Worm (Caenorhabditis elegans) whole organism, mixed stage, embryonic: ENCODE measurements around the gene T06C12.12.
"Not testable (repeated sequence)": the region's sequence is repeated elsewhere in the genome, so short reads cannot be mapped to it uniquely, and the experiment has no call there.

ENCODE experiments used
- M03D4.4 ChIP-seq: sonication (generic microtip); optimal IDR thresholded peaks from 2 replicates; lab custom pipeline; 2017; ENCODE audit warnings: mild to moderate bottlenecking, missing genetic modification characterization, missing compliant biosample characterization
- bed-3 ChIP-seq: fragments of 200-800 bp; sonication (Bioruptor generic); optimal IDR thresholded peaks from 3 replicates; lab custom pipeline; 2018; ENCODE audit warnings: mild to moderate bottlenecking, missing genetic modification characterization, moderate library complexity, missing compliant biosample characterization
- ceh-39 ChIP-seq: fragments of 150-350 bp; optimal IDR thresholded peaks from 2 replicates; lab custom pipeline; 2014; ENCODE audit warnings: missing biosample characterization, missing genetic modification characterization
- ceh-43 ChIP-seq: fragments of 200-800 bp; sonication (Bioruptor generic); optimal IDR thresholded peaks from 2 replicates; lab custom pipeline; 2018; ENCODE audit warnings: mild to moderate bottlenecking, missing genetic modification characterization, moderate library complexity, missing compliant biosample characterization
- ceh-83 ChIP-seq: fragments of 200-800 bp; sonication (Bioruptor generic); optimal IDR thresholded peaks from 2 replicates; lab custom pipeline; 2018; ENCODE audit warnings: mild to moderate bottlenecking, missing genetic modification characterization, missing compliant biosample characterization
- ces-1 ChIP-seq: fragments of 150-350 bp; optimal IDR thresholded peaks from 2 replicates; lab custom pipeline; 2014; ENCODE audit warnings: missing biosample characterization, missing genetic modification reagents, missing genetic modification characterization
- cnd-1 ChIP-seq: fragments of 200-800 bp; sonication (Bioruptor generic); optimal IDR thresholded peaks from 2 replicates; lab custom pipeline; 2018; ENCODE audit warnings: mild to moderate bottlenecking, missing genetic modification characterization, missing compliant biosample characterization
- drap-1 ChIP-seq: fragments of 200-800 bp; sonication (Bioruptor generic); optimal IDR thresholded peaks from 3 replicates; lab custom pipeline; 2018; ENCODE audit warnings: mild to moderate bottlenecking, missing genetic modification characterization, missing compliant biosample characterization
- elt-1 ChIP-seq: sonication (generic microtip); optimal IDR thresholded peaks from 2 replicates; lab custom pipeline; 2017; ENCODE audit warnings: missing genetic modification characterization, mild to moderate bottlenecking, missing compliant biosample characterization, antibody characterized with exemption, moderate library complexity, borderline replicate concordance; ENCODE audit not compliant: insufficient read depth
- elt-3 ChIP-seq: fragments of 150-350 bp; optimal IDR thresholded peaks from 2 replicates; lab custom pipeline; 2014; ENCODE audit warnings: missing biosample characterization, missing genetic modification characterization
- flh-1 ChIP-seq: fragments of 200-800 bp; sonication (Bioruptor generic); optimal IDR thresholded peaks from 2 replicates; lab custom pipeline; 2018; ENCODE audit warnings: mild to moderate bottlenecking, missing genetic modification characterization, moderate library complexity, missing compliant biosample characterization
- ham-2 ChIP-seq: fragments of 200-800 bp; sonication (Bioruptor generic); optimal IDR thresholded peaks from 2 replicates; lab custom pipeline; 2018; ENCODE audit warnings: mild to moderate bottlenecking, missing genetic modification characterization, missing compliant biosample characterization
- hlh-1 ChIP-seq: fragments of 150-350 bp; optimal IDR thresholded peaks from 2 replicates; lab custom pipeline; 2014; ENCODE audit warnings: missing biosample characterization, missing genetic modification reagents, missing genetic modification characterization
- lin-13 ChIP-seq: fragments of 150-350 bp; optimal IDR thresholded peaks from 2 replicates; lab custom pipeline; 2014; ENCODE audit warnings: missing biosample characterization, missing genetic modification characterization
- lin-32 ChIP-seq: fragments of 200-800 bp; sonication (Bioruptor generic); optimal IDR thresholded peaks from 2 replicates; lab custom pipeline; 2018; ENCODE audit warnings: mild to moderate bottlenecking, missing genetic modification characterization, missing compliant biosample characterization
- lsy-2 ChIP-seq: fragments of 150-350 bp; optimal IDR thresholded peaks from 2 replicates; lab custom pipeline; 2014; ENCODE audit warnings: missing biosample characterization, missing genetic modification characterization
- mab-5 ChIP-seq: fragments of 150-350 bp; optimal IDR thresholded peaks from 2 replicates; lab custom pipeline; 2014; ENCODE audit warnings: missing biosample characterization, missing genetic modification characterization
- mep-1 ChIP-seq: fragments of 150-350 bp; optimal IDR thresholded peaks from 2 replicates; lab custom pipeline; 2017; ENCODE audit warnings: missing biosample characterization, missing genetic modification reagents, missing genetic modification characterization, inconsistent platforms
- mls-2 ChIP-seq: sonication (generic microtip); optimal IDR thresholded peaks from 2 replicates; lab custom pipeline; 2016; ENCODE audit warnings: mild to moderate bottlenecking, missing genetic modification characterization, moderate library complexity, missing compliant biosample characterization
- nhr-12 ChIP-seq: fragments of 150-350 bp; optimal IDR thresholded peaks from 2 replicates; lab custom pipeline; 2014; ENCODE audit warnings: missing biosample characterization, missing genetic modification characterization
- nhr-28 ChIP-seq: fragments of 150-350 bp; optimal IDR thresholded peaks from 2 replicates; lab custom pipeline; 2014; ENCODE audit warnings: missing biosample characterization, missing genetic modification characterization
- nhr-76 ChIP-seq: sonication (generic microtip); optimal IDR thresholded peaks from 2 replicates; lab custom pipeline; 2017; ENCODE audit warnings: missing biosample characterization, missing genetic modification characterization
- pha-4 ChIP-seq: fragments of 150-350 bp; optimal IDR thresholded peaks from 2 replicates; lab custom pipeline; 2018; ENCODE audit warnings: missing biosample characterization, missing genetic modification reagents, missing genetic modification characterization
- sem-2 ChIP-seq: fragments of 200-800 bp; sonication (Bioruptor generic); optimal IDR thresholded peaks from 2 replicates; lab custom pipeline; 2018; ENCODE audit warnings: mild to moderate bottlenecking, missing genetic modification characterization, missing compliant biosample characterization
- snpc-4 ChIP-seq: fragments of 150-350 bp; optimal IDR thresholded peaks from 2 replicates; lab custom pipeline; 2014; ENCODE audit warnings: missing biosample characterization, missing genetic modification characterization
- tbx-8 ChIP-seq: fragments of 200-800 bp; sonication (Bioruptor generic); optimal IDR thresholded peaks from 2 replicates; lab custom pipeline; 2018; ENCODE audit warnings: mild to moderate bottlenecking, missing genetic modification characterization, moderate library complexity, missing compliant biosample characterization
- unc-39 ChIP-seq: fragments of 150-350 bp; optimal IDR thresholded peaks from 2 replicates; lab custom pipeline; 2014; ENCODE audit warnings: missing biosample characterization, missing genetic modification characterization
- unc-62 ChIP-seq: fragments of 150-350 bp; optimal IDR thresholded peaks from 2 replicates; lab custom pipeline; 2014; ENCODE audit warnings: missing biosample characterization, missing genetic modification reagents, missing genetic modification characterization
- ztf-11 ChIP-seq: fragments of 150-350 bp; optimal IDR thresholded peaks from 2 replicates; lab custom pipeline; 2014; ENCODE audit warnings: missing biosample characterization, missing genetic modification characterization

T06C12.12 gene

DNA sequence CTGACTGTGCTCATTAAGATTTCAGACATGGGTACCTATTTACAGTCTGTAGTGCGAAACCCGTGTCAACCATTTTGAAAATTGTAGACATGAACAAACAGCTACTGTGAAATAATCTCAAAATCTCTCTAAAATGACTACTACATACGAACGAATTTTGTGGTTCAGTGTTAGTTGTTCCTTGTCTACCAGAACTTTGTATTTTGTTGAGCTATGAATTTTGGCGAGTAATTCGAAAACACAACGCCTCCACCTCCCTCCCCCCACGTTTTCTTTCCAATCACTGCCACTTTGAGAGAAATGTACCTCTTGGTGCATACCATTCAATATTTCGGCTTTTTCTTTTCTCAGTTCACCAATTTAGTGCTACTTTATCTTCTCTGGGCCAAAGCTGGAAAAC is 835 bp downstream of the T06C12.12 start, which contains the start of gene T06C12.11:
T06C12.11 (plus strand) TSS at position 301 of the 400 bp plus-strand sequence.
- no peak for TF ChIP-seq flh-1 (GFP tag; lab: Kevin White, UChicago)
- TF ChIP-seq lsy-2 (tag; lab: Kevin White, UChicago), result no peak
- no peak for TF ChIP-seq elt-1 (tag; lab: Kevin White, UChicago)
- no peak for TF ChIP-seq ceh-39 (tag; lab: Kevin White, UChicago)
- TF ChIP-seq, all 35 proteins: peak for 0

ce11 chrV:15896671-15897070 is 4.8 kb downstream of the T06C12.12 start, which contains the start of gene nhr-213:
Gene nhr-213 (minus strand): TSS chrV:15896771.
- no peak for TF ChIP-seq nhr-28

DNA sequence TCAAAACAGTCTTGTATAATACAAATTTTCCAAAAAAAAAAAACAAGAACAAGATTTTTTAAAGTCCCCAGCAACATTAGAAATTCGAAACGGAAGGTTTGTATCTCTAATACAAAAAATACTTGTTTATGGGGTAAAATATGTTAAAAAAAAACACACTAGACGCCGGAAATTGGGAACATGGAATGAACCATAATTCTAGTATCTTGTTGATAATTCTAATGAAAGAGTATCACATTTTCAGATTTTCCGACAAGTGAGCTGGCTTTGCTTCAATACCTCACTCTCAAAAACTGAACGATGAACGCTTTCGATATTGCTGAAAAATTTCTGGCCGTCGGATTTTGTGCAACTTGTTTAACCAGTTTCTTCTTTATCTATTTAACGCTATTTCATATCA is 5.8 kb downstream of the T06C12.12 start, which contains the start of gene str-60:
str-60 (plus strand) TSS at position 301 of the 400 bp plus-strand sequence.
- no peak for TF ChIP-seq pha-4 (tag; lab: Kevin White, UChicago)
- TF ChIP-seq ces-1 (GFP tag; lab: Kevin White, UChicago), result no peak
- no peak for TF ChIP-seq snpc-4 (tag; lab: Kevin White, UChicago)
- no peak for TF ChIP-seq elt-1 (tag; lab: Kevin White, UChicago)
- no peak for TF ChIP-seq flh-1 (GFP tag; lab: Kevin White, UChicago)
- no peak for TF ChIP-seq bed-3 (GFP tag; lab: Kevin White, UChicago)
- no peak for TF ChIP-seq sem-2 (GFP tag; lab: Kevin White, UChicago)
- no peak for TF ChIP-seq mep-1 (tag; lab: Kevin White, UChicago)

ce11 chrV:15899696-15900095 is 7.8 kb downstream of the T06C12.12 start, which contains the start of gene T06C12.14:
Gene T06C12.14 (plus strand): TSS chrV:15899996.
- TF ChIP-seq cnd-1 (tag; lab: Kevin White, UChicago), result no peak
- no peak for TF ChIP-seq elt-3 (tag; lab: Kevin White, UChicago)
- TF ChIP-seq mab-5 (tag; lab: Kevin White, UChicago), result no peak
- no peak for TF ChIP-seq tbx-8 (GFP tag; lab: Kevin White, UChicago)

ce11 chrV:15900564-15900963 is 8.7 kb downstream of the T06C12.12 start:
- TF ChIP-seq flh-1 (GFP tag; lab: Kevin White, UChicago), result no peak
- TF ChIP-seq hlh-1, result no peak
- TF ChIP-seq mab-5 (tag; lab: Kevin White, UChicago), result no peak

ce11 chrV:15905530-15905929 is 13.7 kb downstream of the T06C12.12 start, which contains the start of the genes F35E8.1 and F35E8.2:
Gene F35E8.1 (minus strand): TSS chrV:15905630.
Gene F35E8.2 (plus strand): TSS chrV:15905661.
- TF ChIP-seq bed-3 (GFP tag; lab: Kevin White, UChicago); drap-1 (GFP tag; lab: Kevin White, UChicago); mab-5 (tag; lab: Kevin White, UChicago): not testable (repeated sequence)

DNA sequence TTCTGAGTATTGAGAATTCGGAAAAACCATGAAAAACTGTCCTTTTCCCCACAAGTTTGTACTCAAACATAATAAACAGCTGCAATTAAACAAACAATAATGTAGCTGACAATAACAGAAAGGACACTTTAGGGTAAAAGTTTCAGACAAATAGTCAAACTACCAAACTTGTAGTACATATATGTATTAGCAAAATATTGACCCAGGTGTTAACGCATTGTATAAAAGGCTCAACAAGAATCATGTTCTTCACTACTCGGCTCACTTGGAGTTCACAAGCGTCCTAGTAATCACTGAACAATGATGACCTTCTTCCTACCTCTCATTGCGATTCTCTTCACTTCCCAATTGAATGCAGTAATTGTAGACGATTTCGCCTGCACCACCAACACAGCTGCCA is 20.0 kb downstream of the T06C12.12 start, which contains the start of gene F35E8.6:
F35E8.6 (plus strand) TSS at position 301 of the 400 bp plus-strand sequence.
- TF ChIP-seq ceh-83 (no peak), drap-1 (GFP tag; lab: Kevin White, UChicago) (no peak), mab-5 (tag; lab: Kevin White, UChicago) (no peak), nhr-28 (no peak), hlh-1 (no peak), unc-39 (tag; lab: Kevin White, UChicago) (no peak), bed-3 (GFP tag; lab: Kevin White, UChicago) (no peak), lin-13 (tag; lab: Kevin White, UChicago) (no peak), ztf-11 (tag; lab: Kevin White, UChicago) (no peak), ceh-39 (tag; lab: Kevin White, UChicago) (no peak), tbx-8 (GFP tag; lab: Kevin White, UChicago) (no peak), ceh-43 (GFP tag; lab: Kevin White, UChicago) (no peak)

ce11 chrV:15912677-15913076 is 20.8 kb downstream of the T06C12.12 start:
- TF ChIP-seq ces-1 (GFP tag; lab: Kevin White, UChicago), result no peak
- TF ChIP-seq nhr-28, result no peak
- TF ChIP-seq snpc-4 (tag; lab: Kevin White, UChicago), result no peak
- TF ChIP-seq lsy-2 (tag; lab: Kevin White, UChicago), result no peak
- no peak for TF ChIP-seq lin-13 (tag; lab: Kevin White, UChicago)
- no peak for TF ChIP-seq ham-2 (GFP tag; lab: Kevin White, UChicago)
- no peak for TF ChIP-seq elt-3 (tag; lab: Kevin White, UChicago)
- no peak for TF ChIP-seq unc-62
- TF ChIP-seq ceh-43 (GFP tag; lab: Kevin White, UChicago), result no peak
- TF ChIP-seq mls-2 (tag; lab: Kevin White, UChicago), result no peak
- no peak for TF ChIP-seq nhr-12 (tag; lab: Kevin White, UChicago)
- no peak for TF ChIP-seq ztf-11 (tag; lab: Kevin White, UChicago)
- TF ChIP-seq nhr-76, result no peak
- no peak for TF ChIP-seq lin-32 (GFP tag; lab: Kevin White, UChicago)
- TF ChIP-seq M03D4.4 (tag; lab: Kevin White, UChicago), result no peak
- TF ChIP-seq unc-39 (tag; lab: Kevin White, UChicago), result no peak
- TF ChIP-seq drap-1 (GFP tag; lab: Kevin White, UChicago), result no peak
